Fruit fly (Drosophila melanogaster) whole organism, embryonic: ENCODE measurements around the gene Liprin-beta.
A peak's percentile ranks its signal among the peaks of the same experiment; 100 is the strongest.

Experiments used
- BtbVII ChIP-seq: fragments of 200-800 bp; sonication (Bioruptor generic); optimal IDR thresholded peaks from 3 replicates; lab custom pipeline; 2017; ENCODE audit warnings: missing biosample characterization, mild to moderate bottlenecking, missing genetic modification characterization
- CG11696 ChIP-seq: fragments of 200-800 bp; sonication (Bioruptor generic); IDR thresholded peaks from 2 replicates; pipeline ENCODE4 v1.3.6; 2022; ENCODE audit warnings: missing biosample characterization, missing genetic modification characterization
- CG17385 ChIP-seq: fragments of 200-800 bp; sonication (Bioruptor generic); optimal IDR thresholded peaks from 3 replicates; lab custom pipeline; 2018; ENCODE audit warnings: missing biosample characterization, mild to moderate bottlenecking, missing genetic modification characterization
- CG18599 ChIP-seq: fragments of 200-800 bp; sonication (Bioruptor generic); optimal IDR thresholded peaks from 3 replicates; lab custom pipeline; 2017; ENCODE audit warnings: missing biosample characterization, missing genetic modification characterization, mild to moderate bottlenecking, moderate library complexity, missing genetic modification reagents
- CG2678 ChIP-seq: fragments of 200-800 bp; sonication (Bioruptor generic); optimal IDR thresholded peaks from 3 replicates; lab custom pipeline; 2019; ENCODE audit warnings: missing biosample characterization, mild to moderate bottlenecking, missing genetic modification characterization, moderate library complexity
- CG4328 ChIP-seq: fragments of 200-800 bp; sonication (Bioruptor generic); optimal IDR thresholded peaks from 3 replicates; lab custom pipeline; 2017; ENCODE audit warnings: missing biosample characterization, missing genetic modification reagents, missing genetic modification characterization
- CG4360 ChIP-seq: fragments of 200-800 bp; sonication (Bioruptor generic); IDR thresholded peaks from 2 replicates; pipeline ENCODE4 v1.3.6; 2022; ENCODE audit warnings: missing biosample characterization, missing genetic modification characterization
- CG5953 ChIP-seq: fragments of 200-800 bp; sonication (Bioruptor generic); IDR thresholded peaks from 2 replicates; pipeline ENCODE4 v1.3.6; 2022; ENCODE audit warnings: missing biosample characterization, missing genetic modification characterization
- CG6689 ChIP-seq: fragments of 200-800 bp; sonication (Bioruptor generic); IDR thresholded peaks from 2 replicates; pipeline ENCODE4 v1.3.6; 2022; ENCODE audit warnings: missing biosample characterization, missing genetic modification characterization
- CG7271 ChIP-seq: fragments of 200-800 bp; sonication (Bioruptor generic); optimal IDR thresholded peaks from 2 replicates; lab custom pipeline; 2018; ENCODE audit warnings: missing biosample characterization, mild to moderate bottlenecking, missing genetic modification characterization, moderate library complexity
- CG7357 ChIP-seq: fragments of 200-800 bp; sonication (Bioruptor generic); IDR thresholded peaks from 3 replicates; pipeline ENCODE4 v1.3.6; 2022; ENCODE audit warnings: missing biosample characterization, missing genetic modification characterization
- CG7556 ChIP-seq: fragments of 200-800 bp; sonication (Bioruptor generic); optimal IDR thresholded peaks from 2 replicates; lab custom pipeline; 2017; ENCODE audit warnings: missing biosample characterization, mild to moderate bottlenecking, missing genetic modification characterization
- CG9876 ChIP-seq: fragments of 200-800 bp; sonication (Bioruptor generic); optimal IDR thresholded peaks from 2 replicates; lab custom pipeline; 2016; ENCODE audit warnings: missing biosample characterization, missing genetic modification characterization
- Dref ChIP-seq: fragments of 200-800 bp; sonication (Bioruptor generic); IDR thresholded peaks from 2 replicates; pipeline ENCODE4 v1.3.6; 2022; ENCODE audit warnings: missing biosample characterization, missing genetic modification characterization
- Drgx ChIP-seq: fragments of 200-800 bp; sonication (Bioruptor generic); IDR thresholded peaks from 2 replicates; pipeline ENCODE4 v1.3.6; 2022; ENCODE audit warnings: missing biosample characterization, missing genetic modification characterization
- Med ChIP-seq: fragments of 200-800 bp; sonication (Bioruptor generic); peaks from one replicate; lab custom pipeline; 2016; ENCODE audit warnings: missing biosample characterization, missing genetic modification characterization, mild to moderate bottlenecking, inconsistent platforms, moderate library complexity
- NFAT ChIP-seq: fragments of 200-800 bp; sonication (Bioruptor generic); IDR thresholded peaks from 2 replicates; pipeline ENCODE4 v1.3.6; 2022; ENCODE audit warnings: missing biosample characterization, missing genetic modification characterization
- NfI ChIP-seq: fragments of 200-800 bp; sonication (Bioruptor generic); optimal IDR thresholded peaks from 3 replicates; lab custom pipeline; 2018; ENCODE audit warnings: missing biosample characterization, mild to moderate bottlenecking, missing genetic modification characterization, moderate library complexity
- Oli ChIP-seq: fragments of 200-800 bp; sonication (Bioruptor generic); optimal IDR thresholded peaks from 2 replicates; lab custom pipeline; 2018; ENCODE audit warnings: missing biosample characterization, mild to moderate bottlenecking, missing genetic modification characterization, moderate library complexity
- Sox102F ChIP-seq: fragments of 200-800 bp; sonication (Bioruptor generic); optimal IDR thresholded peaks from 2 replicates; lab custom pipeline; 2018; ENCODE audit warnings: missing biosample characterization, mild to moderate bottlenecking, missing genetic modification characterization, moderate library complexity
- Trl ChIP-seq, 3 experiments: fragments of >200 bp in 2 of 3; fragments of 200-800 bp in 1 of 3; sonication (Bioruptor generic) in 1 of 3; optimal IDR thresholded peaks; 2 replicates in 1 of 3; 3 replicates in 2 of 3; lab custom pipeline; 2016 to 2017; ENCODE audit warnings: missing biosample characterization in 1 of 3, missing genetic modification characterization in 1 of 3
- bsh ChIP-seq, 2 experiments: fragments of 200-800 bp; sonication (Bioruptor generic); optimal IDR thresholded peaks; 2 replicates each; lab custom pipeline; 2017 to 2018; ENCODE audit warnings: mild to moderate bottlenecking in 2 of 2, missing biosample characterization in 2 of 2, missing genetic modification characterization in 2 of 2, moderate library complexity in 1 of 2
- cg ChIP-seq: fragments of 200-800 bp; sonication (Bioruptor generic); optimal IDR thresholded peaks from 3 replicates; lab custom pipeline; 2019; ENCODE audit warnings: missing biosample characterization, mild to moderate bottlenecking, missing genetic modification characterization, moderate library complexity
- chinmo ChIP-seq: fragments of 200-800 bp; sonication (Bioruptor generic); IDR thresholded peaks from 4 replicates; pipeline ENCODE4 v1.3.6; 2022; ENCODE audit warnings: missing biosample characterization, missing genetic modification characterization; ENCODE audit not compliant: partially characterized antibody
- ci ChIP-seq: fragments of 200-800 bp; sonication (Bioruptor generic); IDR thresholded peaks from 3 replicates; pipeline ENCODE4 v1.3.6; 2022; ENCODE audit warnings: missing biosample characterization, missing genetic modification characterization
- corto ChIP-seq: fragments of 200-800 bp; sonication (Bioruptor generic); optimal IDR thresholded peaks from 2 replicates; lab custom pipeline; 2016; ENCODE audit warnings: missing biosample characterization, mild to moderate bottlenecking, missing genetic modification characterization, moderate library complexity
- dati ChIP-seq: fragments of 200-800 bp; sonication (Bioruptor generic); IDR thresholded peaks from 2 replicates; pipeline ENCODE4 v1.3.6; 2022; ENCODE audit warnings: missing biosample characterization, missing genetic modification characterization
- ewg ChIP-seq: fragments of 200-800 bp; sonication (Bioruptor generic); optimal IDR thresholded peaks from 3 replicates; lab custom pipeline; 2017; ENCODE audit warnings: mild to moderate bottlenecking, missing biosample characterization, missing genetic modification reagents, missing genetic modification characterization
- fd3F ChIP-seq: fragments of 200-800 bp; sonication (Bioruptor generic); optimal IDR thresholded peaks from 2 replicates; lab custom pipeline; 2018; ENCODE audit warnings: missing biosample characterization, mild to moderate bottlenecking, missing genetic modification characterization, moderate library complexity
- fd96Cb ChIP-seq: fragments of 200-800 bp; sonication (Bioruptor generic); optimal IDR thresholded peaks from 2 replicates; lab custom pipeline; 2018; ENCODE audit warnings: missing biosample characterization, mild to moderate bottlenecking, missing genetic modification characterization, moderate library complexity
- fru ChIP-seq: fragments of >200 bp; optimal IDR thresholded peaks from 2 replicates; lab custom pipeline; 2017
- gce ChIP-seq: fragments of 200-800 bp; sonication (Bioruptor generic); IDR thresholded peaks from 3 replicates; pipeline ENCODE4 v1.3.6; 2022; ENCODE audit warnings: missing biosample characterization, missing genetic modification characterization
- kah ChIP-seq: fragments of 200-800 bp; sonication (Bioruptor generic); optimal IDR thresholded peaks from 2 replicates; lab custom pipeline; 2018; ENCODE audit warnings: missing biosample characterization, mild to moderate bottlenecking, missing genetic modification characterization
- kni ChIP-seq: fragments of 200-800 bp; sonication (Bioruptor generic); optimal IDR thresholded peaks from 3 replicates; lab custom pipeline; 2017; ENCODE audit warnings: mild to moderate bottlenecking, missing biosample characterization, missing genetic modification reagents, missing genetic modification characterization
- lbe ChIP-seq: fragments of 200-800 bp; sonication (Bioruptor generic); optimal IDR thresholded peaks from 2 replicates; lab custom pipeline; 2016; ENCODE audit warnings: missing biosample characterization, mild to moderate bottlenecking, missing genetic modification characterization
- lilli ChIP-seq: fragments of 200-800 bp; sonication (Bioruptor generic); optimal IDR thresholded peaks from 3 replicates; lab custom pipeline; 2016; ENCODE audit warnings: missing biosample characterization, missing genetic modification characterization
- nom ChIP-seq: fragments of 200-800 bp; sonication (Bioruptor generic); optimal IDR thresholded peaks from 2 replicates; lab custom pipeline; 2017; ENCODE audit warnings: missing biosample characterization, missing genetic modification characterization, mild to moderate bottlenecking, moderate library complexity, missing genetic modification reagents
- otp ChIP-seq: fragments of 200-800 bp; sonication (Bioruptor generic); IDR thresholded peaks from 3 replicates; pipeline ENCODE4, ENCODE4 v1.3.6; 2022; ENCODE audit warnings: missing biosample characterization, missing genetic modification characterization
- p53 ChIP-seq: fragments of 200-800 bp; sonication (Bioruptor generic); optimal IDR thresholded peaks from 2 replicates; lab custom pipeline; 2016; ENCODE audit warnings: missing biosample characterization, missing genetic modification characterization
- sc ChIP-seq, 3 experiments: fragments of >200 bp in 2 of 3; fragments of 200-800 bp in 1 of 3; sonication (Bioruptor generic) in 1 of 3; optimal IDR thresholded peaks; 2 replicates in 2 of 3; 3 replicates in 1 of 3; lab custom pipeline; 2017; ENCODE audit warnings: mild to moderate bottlenecking in 1 of 3, missing biosample characterization in 1 of 3, missing genetic modification characterization in 1 of 3, missing genetic modification reagents in 1 of 3
- sens ChIP-seq: fragments of 200-800 bp; sonication (Bioruptor generic); peaks from one replicate; lab custom pipeline; 2016; ENCODE audit warnings: missing biosample characterization, missing genetic modification characterization
- sr ChIP-seq: fragments of 200-800 bp; sonication (Bioruptor generic); IDR thresholded peaks from 3 replicates; pipeline ENCODE4 v1.3.6; 2022; ENCODE audit warnings: missing biosample characterization, missing genetic modification characterization
- vvl ChIP-seq: fragments of 200-800 bp; sonication (Bioruptor generic); IDR thresholded peaks from 2 replicates; pipeline ENCODE4 v1.3.6; 2022; ENCODE audit warnings: missing biosample characterization, missing genetic modification characterization

The Liprin-beta gene

dm6 chr3L:13497720-13498355, 15.2 kb upstream of the Liprin-beta start (continued):
- TF ChIP-seq CG4360 (GFP tag; lab: Robert Waterston, UW) (peak; percentile 47; the same call in 1 of the 2 replicates), kah (no peak), gce (GFP tag; lab: Robert Waterston, UW) (0 out of 3 replicates have a peak, but pooled peaks have one; percentile 22), Med (peak; percentile 75), p53 (GFP tag; lab: Kevin White, UChicago) (no peak), chinmo (GFP tag; lab: Robert Waterston, UW) (0 out of 4 replicates have a peak, but pooled peaks have one; percentile 74), Trl (optimal IDR thresholded peaks at IDR 0.05; lab: Kevin White, UChicago) (peak in 1 of 2 experiments; percentile 23), Trl (GFP tag; optimal IDR thresholded peaks at IDR 0.05; lab: Kevin White, UChicago) (no peak), CG4328 (GFP tag; lab: Kevin White, UChicago) (no peak), ci (GFP tag; lab: Robert Waterston, UW) (0 out of 3 replicates have a peak, but pooled peaks have one; percentile 64), cg (no peak), Oli (no peak), sens (GFP tag; lab: Kevin White, UChicago) (peak; percentile 64), CG5953 (GFP tag; lab: Robert Waterston, UW) (0 out of 2 replicates have a peak, but pooled peaks have one; percentile 20), ewg (GFP tag; lab: Kevin White, UChicago) (no peak), corto (GFP tag; lab: Kevin White, UChicago) (no peak), CG11696 (GFP tag; lab: Robert Waterston, UW) (no peak), BtbVII (GFP tag; lab: Kevin White, UChicago) (peak; percentile 19), vvl (peak; percentile 43; the same call in 1 of the 2 replicates), NFAT (GFP tag; lab: Robert Waterston, UW) (no peak), CG7271 (tag; lab: Kevin White, UChicago) (no peak), NfI (GFP tag; lab: Kevin White, UChicago) (no peak), CG17385 (GFP tag; lab: Kevin White, UChicago) (peak; percentile 5)

- TF ChIP-seq fd3F (GFP tag; lab: Kevin White, UChicago) (no peak), sens (GFP tag; lab: Kevin White, UChicago) (peak; percentile 22), CG7556 (no peak)
Observed at dm6 chr3L:13499531-13499930, 13.5 kb upstream of the Liprin-beta start.

dm6 chr3L:13499932-13500719, 12.9 kb upstream of the Liprin-beta start:
- peak; percentile 89 for TF ChIP-seq nom
- peak; percentile 66 for TF ChIP-seq Med
- peak; percentile 77 for TF ChIP-seq lbe (GFP tag; lab: Kevin White, UChicago)
- TF ChIP-seq CG18599 (GFP tag; lab: Kevin White, UChicago) = no peak
- TF ChIP-seq CG2678 (tag; lab: Kevin White, UChicago) = no peak
- peak; percentile 47; the same call in 1 of the 2 replicates for TF ChIP-seq vvl
- no peak for TF ChIP-seq CG7357 (GFP tag; lab: Robert Waterston, UW)
- no peak for TF ChIP-seq Sox102F (GFP tag; lab: Kevin White, UChicago)
- no peak for TF ChIP-seq dati
- peak; percentile 30; the same call in 1 of the 3 replicates for TF ChIP-seq sr (GFP tag; lab: Robert Waterston, UW)
- TF ChIP-seq fru (lab: Kevin White, UChicago) = no peak
- TF ChIP-seq sc (optimal IDR thresholded peaks at IDR 0.05; lab: Kevin White, UChicago) = no peak
- TF ChIP-seq sc (GFP tag; optimal IDR thresholded peaks at IDR 0.05; lab: Kevin White, UChicago) = no peak
- peak; percentile 60; the same call in 1 of the 4 replicates for TF ChIP-seq chinmo (GFP tag; lab: Robert Waterston, UW)
- no peak for TF ChIP-seq CG9876
- no peak for TF ChIP-seq fd96Cb (tag; lab: Kevin White, UChicago)
- TF ChIP-seq Dref (GFP tag; lab: Robert Waterston, UW) = no peak
- TF ChIP-seq otp (GFP tag; lab: Robert Waterston, UW) = no peak
- peak; percentile 84 for TF ChIP-seq Drgx (GFP tag; lab: Robert Waterston, UW)
- TF ChIP-seq lilli (GFP tag; lab: Kevin White, UChicago) = no peak
- TF ChIP-seq CG6689 (GFP tag; lab: Robert Waterston, UW) = no peak
- peak in 1 of 2 experiments; percentile 48 for TF ChIP-seq bsh (GFP tag; optimal IDR thresholded peaks at IDR 0.05; lab: Kevin White, UChicago)
- TF ChIP-seq kni = peak; percentile 5
